Worm (Caenorhabditis elegans) whole organism, L1 larva: ENCODE data around the gene nas-38.

Source experiments
- ceh-82 ChIP-seq, 3 experiments: fragments of 150-350 bp in 1 of 3; sonication (generic microtip) in 2 of 3; optimal IDR thresholded peaks; 2 replicates each; lab custom pipeline; 2014 to 2017; ENCODE audit warnings: missing biosample characterization in 3 of 3, missing genetic modification characterization in 3 of 3
- ets-5 ChIP-seq: fragments of 200-800 bp; sonication (Bioruptor generic); IDR thresholded peaks from 2 replicates; pipeline ENCODE4 v1.3.6; 2022; ENCODE audit warnings: missing genetic modification characterization, missing compliant biosample characterization
- jun-1 ChIP-seq: fragments of 150-350 bp; optimal IDR thresholded peaks from 2 replicates; lab custom pipeline; 2014; ENCODE audit warnings: missing biosample characterization, missing genetic modification reagents, missing genetic modification characterization
- nhr-12 ChIP-seq: sonication (generic microtip); optimal IDR thresholded peaks from 2 replicates; lab custom pipeline; 2017; ENCODE audit warnings: missing biosample characterization, missing genetic modification characterization
- pqm-1 ChIP-seq: sonication (generic microtip); optimal IDR thresholded peaks from 3 replicates; lab custom pipeline; 2017; ENCODE audit warnings: missing biosample characterization, missing genetic modification characterization
- unc-86 ChIP-seq: sonication (generic microtip); optimal IDR thresholded peaks from 2 replicates; lab custom pipeline; 2016; ENCODE audit warnings: missing genetic modification characterization, missing compliant biosample characterization

- no peak for TF ChIP-seq unc-86 (tag; lab: Kevin White, UChicago)
- TF ChIP-seq nhr-12 = no peak
- TF ChIP-seq pqm-1 = no peak
- no peak for TF ChIP-seq ets-5 (GFP tag; lab: Robert Waterston, UW)
- TF ChIP-seq jun-1 = no peak
- no peak for TF ChIP-seq ceh-82 (tag; optimal IDR thresholded peaks at IDR 0.05; lab: Kevin White, UChicago)
These were observed 4.1 kb upstream of the nas-38 start, which contains the start of gene F57C12.6 for ce11 chrX:553875-554274.
